Worm (Caenorhabditis elegans) whole organism, mixed stage, embryonic: ENCODE data around the gene nhr-271.
A peak's percentile ranks its signal among the peaks of the same experiment; 100 is the strongest.

Experiments used
- M03D4.4 ChIP-seq: sonication (generic microtip); optimal IDR thresholded peaks from 2 replicates; lab custom pipeline; 2017; ENCODE audit warnings: mild to moderate bottlenecking, missing genetic modification characterization, missing compliant biosample characterization
- bed-3 ChIP-seq: fragments of 200-800 bp; sonication (Bioruptor generic); optimal IDR thresholded peaks from 3 replicates; lab custom pipeline; 2018; ENCODE audit warnings: mild to moderate bottlenecking, missing genetic modification characterization, moderate library complexity, missing compliant biosample characterization
- blmp-1 ChIP-seq: fragments of 150-350 bp; optimal IDR thresholded peaks from 2 replicates; lab custom pipeline; 2014; ENCODE audit warnings: missing biosample characterization, missing genetic modification characterization
- ceh-39 ChIP-seq: fragments of 150-350 bp; optimal IDR thresholded peaks from 2 replicates; lab custom pipeline; 2014; ENCODE audit warnings: missing biosample characterization, missing genetic modification characterization
- ceh-43 ChIP-seq: fragments of 200-800 bp; sonication (Bioruptor generic); optimal IDR thresholded peaks from 2 replicates; lab custom pipeline; 2018; ENCODE audit warnings: mild to moderate bottlenecking, missing genetic modification characterization, moderate library complexity, missing compliant biosample characterization
- ces-1 ChIP-seq: fragments of 150-350 bp; optimal IDR thresholded peaks from 2 replicates; lab custom pipeline; 2014; ENCODE audit warnings: missing biosample characterization, missing genetic modification reagents, missing genetic modification characterization
- cnd-1 ChIP-seq: fragments of 200-800 bp; sonication (Bioruptor generic); optimal IDR thresholded peaks from 2 replicates; lab custom pipeline; 2018; ENCODE audit warnings: mild to moderate bottlenecking, missing genetic modification characterization, missing compliant biosample characterization
- drap-1 ChIP-seq: fragments of 200-800 bp; sonication (Bioruptor generic); optimal IDR thresholded peaks from 3 replicates; lab custom pipeline; 2018; ENCODE audit warnings: mild to moderate bottlenecking, missing genetic modification characterization, missing compliant biosample characterization
- elt-1 ChIP-seq: sonication (generic microtip); optimal IDR thresholded peaks from 2 replicates; lab custom pipeline; 2017; ENCODE audit warnings: missing genetic modification characterization, mild to moderate bottlenecking, missing compliant biosample characterization, antibody characterized with exemption, moderate library complexity, borderline replicate concordance; ENCODE audit not compliant: insufficient read depth
- elt-3 ChIP-seq: fragments of 150-350 bp; optimal IDR thresholded peaks from 2 replicates; lab custom pipeline; 2014; ENCODE audit warnings: missing biosample characterization, missing genetic modification characterization
- lin-13 ChIP-seq: fragments of 150-350 bp; optimal IDR thresholded peaks from 2 replicates; lab custom pipeline; 2014; ENCODE audit warnings: missing biosample characterization, missing genetic modification characterization
- lin-32 ChIP-seq: fragments of 200-800 bp; sonication (Bioruptor generic); optimal IDR thresholded peaks from 2 replicates; lab custom pipeline; 2018; ENCODE audit warnings: mild to moderate bottlenecking, missing genetic modification characterization, missing compliant biosample characterization
- lsy-2 ChIP-seq: fragments of 150-350 bp; optimal IDR thresholded peaks from 2 replicates; lab custom pipeline; 2014; ENCODE audit warnings: missing biosample characterization, missing genetic modification characterization
- mab-5 ChIP-seq: fragments of 150-350 bp; optimal IDR thresholded peaks from 2 replicates; lab custom pipeline; 2014; ENCODE audit warnings: missing biosample characterization, missing genetic modification characterization
- mep-1 ChIP-seq: fragments of 150-350 bp; optimal IDR thresholded peaks from 2 replicates; lab custom pipeline; 2017; ENCODE audit warnings: missing biosample characterization, missing genetic modification reagents, missing genetic modification characterization, inconsistent platforms
- mls-2 ChIP-seq: sonication (generic microtip); optimal IDR thresholded peaks from 2 replicates; lab custom pipeline; 2016; ENCODE audit warnings: mild to moderate bottlenecking, missing genetic modification characterization, moderate library complexity, missing compliant biosample characterization
- nhr-12 ChIP-seq: fragments of 150-350 bp; optimal IDR thresholded peaks from 2 replicates; lab custom pipeline; 2014; ENCODE audit warnings: missing biosample characterization, missing genetic modification characterization
- nhr-2 ChIP-seq: fragments of 150-350 bp; optimal IDR thresholded peaks from 2 replicates; lab custom pipeline; 2014; ENCODE audit warnings: missing biosample characterization, missing genetic modification characterization
- nhr-237 ChIP-seq: fragments of 150-350 bp; optimal IDR thresholded peaks from 2 replicates; lab custom pipeline; 2014; ENCODE audit warnings: missing biosample characterization, missing genetic modification characterization
- nhr-76 ChIP-seq: sonication (generic microtip); optimal IDR thresholded peaks from 2 replicates; lab custom pipeline; 2017; ENCODE audit warnings: missing biosample characterization, missing genetic modification characterization
- pha-4 ChIP-seq: fragments of 150-350 bp; optimal IDR thresholded peaks from 2 replicates; lab custom pipeline; 2018; ENCODE audit warnings: missing biosample characterization, missing genetic modification reagents, missing genetic modification characterization
- sem-2 ChIP-seq: fragments of 200-800 bp; sonication (Bioruptor generic); optimal IDR thresholded peaks from 2 replicates; lab custom pipeline; 2018; ENCODE audit warnings: mild to moderate bottlenecking, missing genetic modification characterization, missing compliant biosample characterization
- snpc-4 ChIP-seq: fragments of 150-350 bp; optimal IDR thresholded peaks from 2 replicates; lab custom pipeline; 2014; ENCODE audit warnings: missing biosample characterization, missing genetic modification characterization
- sptf-1 ChIP-seq: sonication (generic microtip); optimal IDR thresholded peaks from 2 replicates; lab custom pipeline; 2017; ENCODE audit warnings: mild to moderate bottlenecking, missing genetic modification characterization, moderate library complexity, missing compliant biosample characterization
- unc-120 ChIP-seq: sonication (generic microtip); optimal IDR thresholded peaks from 2 replicates; lab custom pipeline; 2017; ENCODE audit warnings: missing genetic modification characterization, missing compliant biosample characterization; ENCODE audit not compliant: poor library complexity, severe bottlenecking
- unc-39 ChIP-seq: fragments of 150-350 bp; optimal IDR thresholded peaks from 2 replicates; lab custom pipeline; 2014; ENCODE audit warnings: missing biosample characterization, missing genetic modification characterization
- unc-62 ChIP-seq: fragments of 150-350 bp; optimal IDR thresholded peaks from 2 replicates; lab custom pipeline; 2014; ENCODE audit warnings: missing biosample characterization, missing genetic modification reagents, missing genetic modification characterization
- ztf-11 ChIP-seq: fragments of 150-350 bp; optimal IDR thresholded peaks from 2 replicates; lab custom pipeline; 2014; ENCODE audit warnings: missing biosample characterization, missing genetic modification characterization

nhr-271 gene

ce11 chrV:16550680-16551079, 29.6 kb downstream of the nhr-271 start, which contains the start of gene srbc-65:
TSS of gene srbc-65 (plus strand) at chrV:16550980.
- TF ChIP-seq mep-1 (tag; lab: Kevin White, UChicago): no peak
- TF ChIP-seq mls-2 (tag; lab: Kevin White, UChicago): no peak
- TF ChIP-seq lin-32: no peak
- no peak for TF ChIP-seq drap-1 (GFP tag; lab: Kevin White, UChicago)
- no peak for TF ChIP-seq unc-120 (tag; lab: Kevin White, UChicago)
- no peak for TF ChIP-seq nhr-2
- no peak for TF ChIP-seq M03D4.4
- TF ChIP-seq ceh-39 (tag; lab: Kevin White, UChicago): no peak

ce11 chrV:16540657-16541056, 39.7 kb downstream of the nhr-271 start:
- TF ChIP-seq sem-2 (GFP tag; lab: Kevin White, UChicago) (no peak), ceh-39 (tag; lab: Kevin White, UChicago) (no peak), mab-5 (tag; lab: Kevin White, UChicago) (no peak), unc-62 (no peak), lin-13 (tag; lab: Kevin White, UChicago) (no peak), unc-39 (tag; lab: Kevin White, UChicago) (no peak), elt-3 (tag; lab: Kevin White, UChicago) (no peak), pha-4 (tag; lab: Kevin White, UChicago) (no peak)

- TF ChIP-seq lin-32: no peak
- TF ChIP-seq nhr-2: no peak
- TF ChIP-seq elt-1 (tag; lab: Kevin White, UChicago): no peak
Measured at ce11 chrV:16539666-16540065, 40.7 kb downstream of the nhr-271 start.

- no peak for TF ChIP-seq unc-120 (tag; lab: Kevin White, UChicago)
- no peak for TF ChIP-seq mab-5 (tag; lab: Kevin White, UChicago)
- peak; percentile 94 for TF ChIP-seq lsy-2
- TF ChIP-seq sptf-1 (tag; lab: Kevin White, UChicago): peak; percentile 11
- no peak for TF ChIP-seq mep-1 (tag; lab: Kevin White, UChicago)
- TF ChIP-seq lin-32: no peak
- no peak for TF ChIP-seq ceh-43
- TF ChIP-seq, all 35 proteins: peak for 2
Measured at ce11 chrV:16537908-16538446, 42.3 kb downstream of the nhr-271 start, which contains the start of gene Y32B12B.2. TSS of gene Y32B12B.2 (plus strand) at chrV:16538396.

- no peak for TF ChIP-seq unc-62
- no peak for TF ChIP-seq lin-32
- no peak for TF ChIP-seq sem-2 (GFP tag; lab: Kevin White, UChicago)
Measured at ce11 chrV:16536701-16537100, 43.6 kb downstream of the nhr-271 start, which contains the start of gene Y32B12B.1. TSS of gene Y32B12B.1 (plus strand) at chrV:16537001.

- no peak for TF ChIP-seq snpc-4 (tag; lab: Kevin White, UChicago)
- no peak for TF ChIP-seq lsy-2
- TF ChIP-seq unc-120 (tag; lab: Kevin White, UChicago): no peak
- no peak for TF ChIP-seq nhr-12 (tag; lab: Kevin White, UChicago)
- no peak for TF ChIP-seq nhr-237 (tag; lab: Kevin White, UChicago)
- no peak for TF ChIP-seq ztf-11 (tag; lab: Kevin White, UChicago)
- no peak for TF ChIP-seq elt-3 (tag; lab: Kevin White, UChicago)
- TF ChIP-seq M03D4.4: no peak
- TF ChIP-seq bed-3: no peak
- TF ChIP-seq nhr-76 (tag; lab: Kevin White, UChicago): no peak
- no peak for TF ChIP-seq ces-1 (GFP tag; lab: Kevin White, UChicago)
- no peak for TF ChIP-seq cnd-1 (tag; lab: Kevin White, UChicago)
- TF ChIP-seq blmp-1 (tag; lab: Kevin White, UChicago): no peak
- TF ChIP-seq sptf-1 (tag; lab: Kevin White, UChicago): no peak
- TF ChIP-seq drap-1 (GFP tag; lab: Kevin White, UChicago): no peak
- TF ChIP-seq, all 35 proteins: peak for 0
Measured at ce11 chrV:16535172-16535571, 45.2 kb downstream of the nhr-271 start, which contains the start of gene Y32B12B.8. TSS of gene Y32B12B.8 (plus strand) at chrV:16535472.
